Worm (Caenorhabditis elegans) whole organism, early embryonic: ENCODE results near the gene B0524.6.
A peak's percentile ranks its signal among the peaks of the same experiment; 100 is the strongest.

Source experiments
- ama-1 ChIP-seq: fragments of 150-350 bp; optimal IDR thresholded peaks from 2 replicates; lab custom pipeline; 2014
- ceh-13 ChIP-seq: fragments of 200-800 bp; sonication (Bioruptor generic); optimal IDR thresholded peaks from 2 replicates; lab custom pipeline; 2018; ENCODE audit warnings: mild to moderate bottlenecking, missing genetic modification characterization, missing compliant biosample characterization
- ets-7 ChIP-seq: sonication (generic microtip); optimal IDR thresholded peaks from 2 replicates; lab custom pipeline; 2016; ENCODE audit warnings: missing genotype, missing genetic modification characterization, missing compliant biosample characterization
- flt-1 ChIP-seq: fragments of 200-800 bp; sonication (Bioruptor generic); IDR thresholded peaks from 2 replicates; pipeline ENCODE4 v1.3.6; 2022; ENCODE audit warnings: missing genetic modification characterization, missing compliant biosample characterization
- hnd-1 ChIP-seq: sonication (generic microtip); optimal IDR thresholded peaks from 2 replicates; lab custom pipeline; 2016; ENCODE audit warnings: missing genetic modification characterization, missing compliant biosample characterization
- scrt-1 ChIP-seq: fragments of 200-800 bp; sonication (Bioruptor generic); IDR thresholded peaks from 2 replicates; pipeline ENCODE4 v1.3.6; 2022; ENCODE audit warnings: missing genetic modification characterization, missing compliant biosample characterization
- tbx-11 ChIP-seq: fragments of 200-800 bp; sonication (Bioruptor generic); IDR thresholded peaks from 2 replicates; pipeline ENCODE4 v1.3.6; 2022; ENCODE audit warnings: missing genetic modification characterization, missing compliant biosample characterization

DNA sequence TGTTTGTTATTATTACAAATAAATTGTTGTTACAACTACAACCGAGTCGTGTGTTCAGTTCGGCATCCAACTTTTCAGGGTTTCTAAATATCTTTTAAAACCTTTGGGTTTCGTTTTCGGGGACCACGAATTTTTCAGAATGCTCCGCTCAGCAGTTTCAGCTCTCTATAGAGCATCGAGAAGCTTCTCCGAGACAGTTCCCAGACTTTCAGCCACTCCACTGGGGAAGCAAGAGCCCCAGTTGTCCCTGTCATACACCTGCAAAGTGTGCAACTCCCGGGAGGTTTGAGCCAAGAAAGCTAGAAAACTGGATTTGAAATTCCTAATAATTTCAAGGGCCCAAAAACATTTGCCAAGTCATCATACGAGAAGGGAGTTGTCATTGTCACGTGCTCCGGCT is 45.9 kb upstream of the B0524.6 start, which contains the start of gene F53A3.7:
- TF ChIP-seq hnd-1 (tag; lab: Kevin White, UChicago) (no peak), ets-7 (tag; lab: Kevin White, UChicago) (no peak), scrt-1 (GFP tag; lab: Robert Waterston, UW) (no peak), tbx-11 (GFP tag; lab: Robert Waterston, UW) (no peak), ama-1 (lab: Kevin White, UChicago) (peak; percentile 75), ceh-13 (no peak), flt-1 (no peak)
